Worm (Caenorhabditis elegans): Measurements from ENCODE around the gene K04C2.3.

The K04C2.3 gene

ce11 chrIII:6900609-6901008 is 27.7 kb downstream of the K04C2.3 start:
- TF ChIP-seq dao-5 (tag; optimal IDR thresholded peaks at IDR 0.05) (no peak), W03F9.2 (tag; optimal IDR thresholded peaks at IDR 0.05) (no peak), him-1 (tag; optimal IDR thresholded peaks at IDR 0.05) (no peak)

- TF ChIP-seq W03F9.2 (tag; optimal IDR thresholded peaks at IDR 0.05), result no peak
- TF ChIP-seq dao-5 (tag; optimal IDR thresholded peaks at IDR 0.05), result no peak
- TF ChIP-seq him-1 (tag; optimal IDR thresholded peaks at IDR 0.05), result no peak
These were observed 30.4 kb downstream of the K04C2.3 start, which contains the start of the genes brc-2 and T07E3.3 for ce11 chrIII:6903056-6903977. Gene brc-2 (minus strand): TSS chrIII:6903106. Gene T07E3.3 (plus strand): TSS chrIII:6903877.

DNA sequence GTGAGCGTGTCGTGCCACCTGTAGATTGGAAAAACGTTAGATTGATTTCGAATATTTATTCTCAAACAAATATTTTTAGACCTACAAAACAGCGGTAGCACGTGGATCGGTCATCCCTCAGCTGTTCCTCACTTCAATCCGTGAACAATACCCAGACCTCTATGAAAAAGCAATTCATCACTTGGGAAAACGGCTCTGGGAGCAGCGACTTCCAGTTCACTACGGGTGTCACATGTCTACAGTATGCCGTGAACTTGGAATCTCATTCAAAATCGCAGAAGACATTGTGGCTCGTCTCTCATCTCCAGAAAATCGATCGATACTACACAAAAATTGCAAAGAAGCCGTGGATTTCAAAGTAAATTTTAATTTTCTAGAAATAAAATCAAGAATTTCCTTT is 31.6 kb downstream of the K04C2.3 start:
- TF ChIP-seq W03F9.2 (tag; optimal IDR thresholded peaks at IDR 0.05) (no peak), him-1 (tag; optimal IDR thresholded peaks at IDR 0.05) (no peak), dao-5 (tag; optimal IDR thresholded peaks at IDR 0.05) (no peak)

DNA sequence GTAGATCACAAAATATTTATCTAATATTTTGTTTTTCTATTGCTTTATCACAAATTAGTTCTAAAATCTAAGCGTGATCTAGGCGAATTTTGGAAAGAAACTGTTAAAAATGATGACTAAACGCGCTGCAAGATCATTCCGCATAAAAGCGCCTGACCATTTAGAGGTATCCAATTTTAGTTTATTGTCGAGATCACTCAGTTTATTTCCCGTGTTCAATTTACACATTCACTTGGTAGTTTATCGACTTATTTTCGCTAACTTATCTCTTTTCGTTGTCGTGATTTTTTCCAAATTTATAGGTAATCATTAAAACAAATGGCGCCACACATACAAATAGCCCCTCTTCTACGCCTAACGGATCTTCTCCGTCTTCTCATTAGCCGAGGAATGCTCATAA is 33.5 kb downstream of the K04C2.3 start, which contains the start of gene T07E3.2:
TSS of gene T07E3.2 (plus strand) at position 301 of the 400 bp plus-strand sequence.
- TF ChIP-seq dao-5 (tag; optimal IDR thresholded peaks at IDR 0.05), result no peak
- TF ChIP-seq him-1 (tag; optimal IDR thresholded peaks at IDR 0.05), result no peak
- TF ChIP-seq W03F9.2 (tag; optimal IDR thresholded peaks at IDR 0.05), result no peak

DNA sequence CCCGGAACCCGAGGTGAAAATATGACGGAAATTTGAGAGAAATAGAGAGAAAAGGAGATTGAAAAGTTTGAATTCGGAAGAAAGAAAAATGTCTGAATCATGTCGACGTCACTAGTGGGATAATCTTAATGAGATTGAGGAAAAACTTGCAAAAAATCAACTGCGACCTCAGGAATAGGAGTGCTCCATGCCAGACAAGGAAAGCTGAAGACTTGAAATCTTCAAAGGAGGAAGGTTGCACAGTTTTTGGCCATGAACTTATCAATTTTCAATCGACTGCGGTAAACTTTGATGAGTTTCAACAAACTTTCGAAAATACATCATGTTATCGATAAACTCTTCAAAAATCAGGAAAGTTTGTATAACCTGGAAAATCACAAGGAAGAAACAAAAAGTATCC is 39.5 kb downstream of the K04C2.3 start, which contains the start of gene pdf-1:
TSS of gene pdf-1 (minus strand) at position 101 of the 400 bp plus-strand sequence.
- TF ChIP-seq him-1 (tag; optimal IDR thresholded peaks at IDR 0.05), result no peak
- no peak for TF ChIP-seq dao-5 (tag; optimal IDR thresholded peaks at IDR 0.05)
- no peak for TF ChIP-seq W03F9.2 (tag; optimal IDR thresholded peaks at IDR 0.05)

DNA sequence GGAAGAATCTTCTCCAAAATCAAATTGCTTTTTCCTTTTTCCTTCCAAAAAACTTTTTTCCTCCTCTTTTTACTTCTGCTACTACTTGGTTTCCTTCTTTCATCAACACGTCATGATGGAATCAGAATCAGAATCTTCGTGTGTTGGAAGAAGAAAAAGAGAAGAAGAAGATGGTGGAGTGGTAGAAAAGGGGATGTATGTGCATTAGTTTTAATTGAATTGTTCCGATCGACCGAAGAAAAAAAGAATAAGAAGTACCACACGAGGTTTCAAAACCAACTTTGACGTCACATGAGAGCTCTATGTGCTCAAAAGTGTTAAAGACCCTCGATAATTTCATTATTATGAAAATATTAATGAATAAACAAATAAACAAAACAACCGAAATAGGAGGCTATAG is 42.0 kb downstream of the K04C2.3 start:
- no peak for TF ChIP-seq dao-5 (tag; optimal IDR thresholded peaks at IDR 0.05)
- no peak for TF ChIP-seq him-1 (tag; optimal IDR thresholded peaks at IDR 0.05)
- no peak for TF ChIP-seq W03F9.2 (tag; optimal IDR thresholded peaks at IDR 0.05)
